Worm (Caenorhabditis elegans) whole organism, L4 larva: ENCODE data around the gene W07A12.8.
A peak's percentile ranks its signal among the peaks of the same experiment; 100 is the strongest.

ENCODE experiments used
- D1046.2 ChIP-seq: fragments of 200-800 bp; sonication (Bioruptor generic); IDR thresholded peaks from 2 replicates; pipeline ENCODE4 v1.3.6; 2022; ENCODE audit warnings: missing genetic modification characterization, missing compliant biosample characterization
- F37D6.2 ChIP-seq: sonication (generic microtip); optimal IDR thresholded peaks from 2 replicates; lab custom pipeline; 2016; ENCODE audit warnings: mild to moderate bottlenecking, missing genetic modification characterization, missing compliant biosample characterization
- T26A8.4 ChIP-seq: fragments of 200-800 bp; sonication (Bioruptor generic); IDR thresholded peaks from 2 replicates; pipeline ENCODE4 v1.3.6; 2022; ENCODE audit warnings: missing genetic modification characterization, missing compliant biosample characterization
- Y48G9A.11 ChIP-seq: fragments of 200-800 bp; sonication (Bioruptor generic); IDR thresholded peaks from 2 replicates; pipeline ENCODE4 v1.3.6; 2022; ENCODE audit warnings: missing genetic modification reagents, missing genetic modification characterization, missing compliant biosample characterization
- Y5F2A.4 ChIP-seq: fragments of 200-800 bp; sonication (Bioruptor generic); optimal IDR thresholded peaks from 2 replicates; lab custom pipeline; 2018; ENCODE audit warnings: mild to moderate bottlenecking, missing genetic modification characterization, missing compliant biosample characterization
- Y75B8A.6 ChIP-seq: fragments of 200-800 bp; sonication (Bioruptor generic); IDR thresholded peaks from 2 replicates; pipeline ENCODE4 v1.3.6; 2022; ENCODE audit warnings: missing genetic modification reagents, missing genetic modification characterization, missing compliant biosample characterization
- aha-1 ChIP-seq: fragments of 150-350 bp; peaks from one replicate; lab custom pipeline; 2014; ENCODE audit warnings: missing biosample characterization, missing genetic modification characterization
- aly-2 ChIP-seq: sonication (generic microtip); optimal IDR thresholded peaks from 2 replicates; lab custom pipeline; 2018; ENCODE audit warnings: missing biosample characterization, missing genetic modification characterization
- arid-1 ChIP-seq: fragments of 200-800 bp; sonication (Bioruptor generic); conservative IDR thresholded peaks from 2 replicates; pipeline ENCODE4 v1.3.6; 2022; ENCODE audit warnings: missing genetic modification reagents, missing genetic modification characterization, missing compliant biosample characterization
- attf-4 ChIP-seq: sonication (generic microtip); optimal IDR thresholded peaks from 3 replicates; lab custom pipeline; 2017; ENCODE audit warnings: missing biosample characterization, missing genetic modification characterization
- ceh-20 ChIP-seq: fragments of 200-800 bp; sonication (Bioruptor generic); IDR thresholded peaks from 2 replicates; pipeline ENCODE4 v1.3.6; 2022; ENCODE audit warnings: missing genetic modification reagents, missing genetic modification characterization, missing compliant biosample characterization
- cey-2 ChIP-seq: sonication (generic microtip); optimal IDR thresholded peaks from 3 replicates; lab custom pipeline; 2017; ENCODE audit warnings: missing genetic modification characterization, mild to moderate bottlenecking, missing compliant biosample characterization, antibody characterized with exemption, borderline replicate concordance; ENCODE audit not compliant: insufficient read depth
- daf-12 ChIP-seq: fragments of 150-350 bp; optimal IDR thresholded peaks from 2 replicates; lab custom pipeline; 2014; ENCODE audit warnings: missing biosample characterization, missing genetic modification reagents, missing genetic modification characterization
- daf-16 ChIP-seq, 3 experiments: sonication (generic microtip); optimal IDR thresholded peaks; 2 replicates each; lab custom pipeline; 2016 to 2017; ENCODE audit warnings: missing genetic modification characterization in 3 of 3, missing genetic modification reagents in 3 of 3, mild to moderate bottlenecking in 2 of 3, missing compliant biosample characterization in 2 of 3, missing biosample characterization in 1 of 3, moderate library complexity in 1 of 3
- daf-19 ChIP-seq: fragments of 200-800 bp; sonication (Bioruptor generic); conservative IDR thresholded peaks from 2 replicates; pipeline ENCODE4 v1.3.6; 2022; ENCODE audit warnings: missing genetic modification characterization, missing compliant biosample characterization
- dmd-6 ChIP-seq: fragments of 200-800 bp; sonication (Bioruptor generic); IDR thresholded peaks from 2 replicates; pipeline ENCODE4 v1.3.6; 2022; ENCODE audit warnings: missing genetic modification reagents, missing genetic modification characterization, missing compliant biosample characterization
- dmd-8 ChIP-seq: fragments of 200-800 bp; sonication (Bioruptor generic); IDR thresholded peaks from 2 replicates; pipeline ENCODE4 v1.3.6; 2022; ENCODE audit warnings: missing genetic modification characterization, missing compliant biosample characterization
- duxl-1 ChIP-seq: sonication (generic microtip); optimal IDR thresholded peaks from 2 replicates; lab custom pipeline; 2016; ENCODE audit warnings: mild to moderate bottlenecking, missing genetic modification characterization, moderate library complexity, missing compliant biosample characterization; ENCODE audit not compliant: poor library complexity
- egl-27 ChIP-seq: sonication (generic microtip); optimal IDR thresholded peaks from 3 replicates; lab custom pipeline; 2017; ENCODE audit warnings: missing biosample characterization, missing genetic modification reagents, missing genetic modification characterization
- fos-1 ChIP-seq: fragments of 150-350 bp; optimal IDR thresholded peaks from 2 replicates; lab custom pipeline; 2014; ENCODE audit warnings: missing biosample characterization, missing genetic modification characterization
- hif-1 ChIP-seq, 2 experiments: sonication (generic microtip); optimal IDR thresholded peaks; 2 replicates each; lab custom pipeline; 2016 to 2017; ENCODE audit warnings: missing compliant biosample characterization in 2 of 2, missing genetic modification characterization in 2 of 2, missing genetic modification reagents in 2 of 2, missing genotype in 2 of 2, mild to moderate bottlenecking in 1 of 2
- hlh-11 ChIP-seq: fragments of 200-800 bp; sonication (Bioruptor generic); optimal IDR thresholded peaks from 2 replicates; lab custom pipeline; 2018; ENCODE audit warnings: mild to moderate bottlenecking, missing genetic modification characterization, missing compliant biosample characterization
- hlh-30 ChIP-seq: sonication (generic microtip); optimal IDR thresholded peaks from 2 replicates; lab custom pipeline; 2017; ENCODE audit warnings: antibody characterized with exemption, mild to moderate bottlenecking, missing genetic modification characterization, missing compliant biosample characterization; ENCODE audit not compliant: insufficient read depth
- hmg-1.1 ChIP-seq: fragments of 200-800 bp; sonication (Bioruptor generic); IDR thresholded peaks from 2 replicates; pipeline ENCODE4 v1.3.6; 2022; ENCODE audit warnings: missing genetic modification reagents, missing genetic modification characterization, missing compliant biosample characterization
- lim-7 ChIP-seq: fragments of 200-800 bp; sonication (Bioruptor generic); IDR thresholded peaks from 2 replicates; pipeline ENCODE4 v1.3.6; 2022; ENCODE audit warnings: missing genetic modification characterization, missing compliant biosample characterization
- lin-15B ChIP-seq: fragments of 150-350 bp; sonication (generic microtip); optimal IDR thresholded peaks from 3 replicates; lab custom pipeline; 2014; ENCODE audit warnings: missing biosample characterization, missing genetic modification characterization
- lir-3 ChIP-seq: sonication (generic microtip); optimal IDR thresholded peaks from 2 replicates; lab custom pipeline; 2016; ENCODE audit warnings: mild to moderate bottlenecking, missing genetic modification characterization, missing compliant biosample characterization
- mdt-29 ChIP-seq: fragments of 200-800 bp; sonication (Bioruptor generic); IDR thresholded peaks from 2 replicates; pipeline ENCODE4 v1.3.6; 2022; ENCODE audit warnings: missing genetic modification reagents, missing genetic modification characterization, missing compliant biosample characterization
- mep-1 ChIP-seq: fragments of 150-350 bp; sonication (generic microtip); optimal IDR thresholded peaks from 3 replicates; lab custom pipeline; 2014; ENCODE audit warnings: missing biosample characterization, missing genetic modification characterization
- mxl-3 ChIP-seq: fragments of 200-800 bp; sonication (Bioruptor generic); optimal IDR thresholded peaks from 2 replicates; lab custom pipeline; 2018; ENCODE audit warnings: mild to moderate bottlenecking, missing genetic modification characterization, missing compliant biosample characterization
- nhr-10 ChIP-seq: fragments of 150-350 bp; optimal IDR thresholded peaks from 2 replicates; lab custom pipeline; 2014; ENCODE audit warnings: missing biosample characterization, missing genetic modification characterization
- nhr-102 ChIP-seq: sonication (generic microtip); optimal IDR thresholded peaks from 2 replicates; lab custom pipeline; 2016; ENCODE audit warnings: mild to moderate bottlenecking, missing genetic modification characterization, moderate library complexity, missing compliant biosample characterization
- nhr-25 ChIP-seq: sonication (generic microtip); optimal IDR thresholded peaks from 2 replicates; lab custom pipeline; 2017; ENCODE audit warnings: missing genetic modification characterization, mild to moderate bottlenecking, missing compliant biosample characterization, antibody characterized with exemption, moderate library complexity, borderline replicate concordance; ENCODE audit not compliant: insufficient read depth
- nhr-41 ChIP-seq: fragments of 200-800 bp; sonication (Bioruptor generic); IDR thresholded peaks from 2 replicates; pipeline ENCODE4 v1.3.6; 2022; ENCODE audit warnings: missing genetic modification reagents, missing genetic modification characterization, missing compliant biosample characterization
- php-3 ChIP-seq: fragments of 200-800 bp; sonication (Bioruptor generic); IDR thresholded peaks from 2 replicates; pipeline ENCODE4 v1.3.6; 2022; ENCODE audit warnings: missing genetic modification reagents, missing genetic modification characterization, missing compliant biosample characterization
- pqm-1 ChIP-seq: sonication (generic microtip); optimal IDR thresholded peaks from 2 replicates; lab custom pipeline; 2017; ENCODE audit warnings: missing biosample characterization, missing genetic modification characterization
- rbr-2 ChIP-seq: sonication (generic microtip); optimal IDR thresholded peaks from 2 replicates; lab custom pipeline; 2016; ENCODE audit warnings: missing genotype, missing genetic modification characterization, missing compliant biosample characterization
- skn-1 ChIP-seq: fragments of 150-350 bp; optimal IDR thresholded peaks from 2 replicates; lab custom pipeline; 2014; ENCODE audit warnings: missing biosample characterization, missing genetic modification characterization
- snpc-1.2 ChIP-seq: fragments of 200-800 bp; sonication (Bioruptor generic); IDR thresholded peaks from 2 replicates; pipeline ENCODE4 v1.3.6; 2022; ENCODE audit warnings: missing genetic modification reagents, missing genetic modification characterization, missing compliant biosample characterization
- snpc-4 ChIP-seq: fragments of 150-350 bp; optimal IDR thresholded peaks from 2 replicates; lab custom pipeline; 2014; ENCODE audit warnings: missing biosample characterization, missing genetic modification characterization
- tra-1 ChIP-seq: fragments of 200-800 bp; sonication (Bioruptor generic); IDR thresholded peaks from 2 replicates; pipeline ENCODE4 v1.3.6; 2022; ENCODE audit warnings: missing genetic modification reagents, missing genetic modification characterization, missing compliant biosample characterization
- unc-62 ChIP-seq, 3 experiments: fragments of 150-350 bp in 1 of 3; sonication (generic microtip); optimal IDR thresholded peaks in 2 of 3; peaks in 1 of 3; 1 replicate in 1 of 3; 2 replicates in 2 of 3; lab custom pipeline; 2014 to 2017; ENCODE audit warnings: missing biosample characterization in 3 of 3, missing genetic modification characterization in 3 of 3, missing genetic modification reagents in 3 of 3, missing genotype in 1 of 3
- zfp-2 ChIP-seq: sonication (generic microtip); optimal IDR thresholded peaks from 2 replicates; lab custom pipeline; 2016; ENCODE audit warnings: mild to moderate bottlenecking, missing genetic modification characterization, missing compliant biosample characterization
- zfp-3 ChIP-seq: fragments of 200-800 bp; sonication (Bioruptor generic); conservative IDR thresholded peaks from 2 replicates; pipeline ENCODE4 v1.3.6; 2022; ENCODE audit warnings: missing genetic modification reagents, missing genetic modification characterization, missing compliant biosample characterization
- zip-11 ChIP-seq: fragments of 200-800 bp; sonication (Bioruptor generic); IDR thresholded peaks from 2 replicates; pipeline ENCODE4 v1.3.6; 2022; ENCODE audit warnings: missing genetic modification characterization, missing compliant biosample characterization
- ztf-7 ChIP-seq: fragments of 150-350 bp; optimal IDR thresholded peaks from 2 replicates; lab custom pipeline; 2014; ENCODE audit warnings: missing biosample characterization, missing genetic modification characterization

W07A12.8 gene

ce11 chrII:9211684-9212083, 46.1 kb upstream of the W07A12.8 start (continued):
- TF ChIP-seq daf-19 (no peak), zip-11 (no peak), dmd-8 (no peak; the same call in 1 of the 2 replicates), hif-1 (tag; optimal IDR thresholded peaks at IDR 0.05; lab: Kevin White, UChicago) (peak in 1 of 2 experiments; percentile 58), mdt-29 (peak; percentile 43; the same call in 1 of the 2 replicates), tra-1 (GFP tag; lab: Robert Waterston, UW) (peak; percentile 59; the same call in 1 of the 2 replicates), egl-27 (tag; lab: Kevin White, UChicago) (no peak), fos-1 (tag; lab: Kevin White, UChicago) (no peak), attf-4 (no peak), nhr-41 (GFP tag; lab: Robert Waterston, UW) (no peak), Y75B8A.6 (GFP tag; lab: Robert Waterston, UW) (no peak), cey-2 (tag; lab: Kevin White, UChicago) (no peak), aly-2 (tag; lab: Kevin White, UChicago) (no peak), arid-1 (GFP tag; lab: Robert Waterston, UW) (peak; percentile 69; the same call in 1 of the 2 replicates), ztf-7 (tag; lab: Kevin White, UChicago) (no peak), Y5F2A.4 (GFP tag; lab: Kevin White, UChicago) (no peak), nhr-10 (no peak), aha-1 (tag; lab: Kevin White, UChicago) (peak; percentile 58), duxl-1 (tag; lab: Kevin White, UChicago) (peak; percentile 78), rbr-2 (tag; lab: Kevin White, UChicago) (peak; percentile 23), lir-3 (tag; lab: Kevin White, UChicago) (no peak), daf-12 (tag; lab: Kevin White, UChicago) (no peak), hmg-1.1 (no peak), snpc-4 (peak; percentile 83), F37D6.2 (tag; lab: Kevin White, UChicago) (no peak), zfp-3 (GFP tag; lab: Robert Waterston, UW) (no peak), mxl-3 (GFP tag; lab: Kevin White, UChicago) (no peak), zfp-2 (tag; lab: Kevin White, UChicago) (no peak), lim-7 (GFP tag; lab: Robert Waterston, UW) (peak; percentile 75), hlh-11 (tag; lab: Kevin White, UChicago) (peak; percentile 67)

ce11 chrII:9210076-9210475, 44.5 kb upstream of the W07A12.8 start, which contains the start of gene ZK1067.4:
ZK1067.4 (plus strand) TSS chrII:9210376.
- peak in 1 of 2 experiments; percentile 50 for TF ChIP-seq unc-62 (GFP tag; optimal IDR thresholded peaks at IDR 0.05 in 1 of 2; lab: Kevin White, UChicago)
- no peak for TF ChIP-seq unc-62 (tag; optimal IDR thresholded peaks at IDR 0.05; lab: Kevin White, UChicago)
- TF ChIP-seq snpc-4 = no peak
- no peak for TF ChIP-seq nhr-25 (tag; lab: Kevin White, UChicago)

- TF ChIP-seq lin-15B = no peak
- TF ChIP-seq skn-1 (tag; lab: Kevin White, UChicago) = no peak
- no peak for TF ChIP-seq php-3 (GFP tag; lab: Robert Waterston, UW)
- TF ChIP-seq arid-1 (GFP tag; lab: Robert Waterston, UW) = no peak
- TF ChIP-seq pqm-1 (tag; lab: Kevin White, UChicago) = no peak
These were observed 31.6 kb upstream of the W07A12.8 start, which contains the start of gene let-23 for ce11 chrII:9197212-9197611. let-23 (plus strand) TSS chrII:9197512.

- TF ChIP-seq D1046.2 (GFP tag; lab: Robert Waterston, UW) (no peak), T26A8.4 (GFP tag; lab: Robert Waterston, UW) (no peak), mep-1 (tag; lab: Kevin White, UChicago) (peak; percentile 2), duxl-1 (tag; lab: Kevin White, UChicago) (no peak), daf-16 (GFP tag; optimal IDR thresholded peaks at IDR 0.05; lab: Kevin White, UChicago) (no peak), daf-16 (tag; optimal IDR thresholded peaks at IDR 0.05; lab: Kevin White, UChicago) (peak; percentile 79), hlh-30 (tag; lab: Kevin White, UChicago) (peak; percentile 53), php-3 (GFP tag; lab: Robert Waterston, UW) (no peak), snpc-1.2 (GFP tag; lab: Robert Waterston, UW) (no peak), dmd-6 (GFP tag; lab: Robert Waterston, UW) (peak; percentile 58; the same call in 1 of the 2 replicates), ceh-20 (GFP tag; lab: Robert Waterston, UW) (no peak), nhr-102 (tag; lab: Kevin White, UChicago) (no peak), Y48G9A.11 (GFP tag; lab: Robert Waterston, UW) (no peak)
These were observed 30.7 kb upstream of the W07A12.8 start for ce11 chrII:9196325-9196724.
